Fruit fly (Drosophila melanogaster): ENCODE data around the gene Cdk12.

The Cdk12 gene

DNA sequence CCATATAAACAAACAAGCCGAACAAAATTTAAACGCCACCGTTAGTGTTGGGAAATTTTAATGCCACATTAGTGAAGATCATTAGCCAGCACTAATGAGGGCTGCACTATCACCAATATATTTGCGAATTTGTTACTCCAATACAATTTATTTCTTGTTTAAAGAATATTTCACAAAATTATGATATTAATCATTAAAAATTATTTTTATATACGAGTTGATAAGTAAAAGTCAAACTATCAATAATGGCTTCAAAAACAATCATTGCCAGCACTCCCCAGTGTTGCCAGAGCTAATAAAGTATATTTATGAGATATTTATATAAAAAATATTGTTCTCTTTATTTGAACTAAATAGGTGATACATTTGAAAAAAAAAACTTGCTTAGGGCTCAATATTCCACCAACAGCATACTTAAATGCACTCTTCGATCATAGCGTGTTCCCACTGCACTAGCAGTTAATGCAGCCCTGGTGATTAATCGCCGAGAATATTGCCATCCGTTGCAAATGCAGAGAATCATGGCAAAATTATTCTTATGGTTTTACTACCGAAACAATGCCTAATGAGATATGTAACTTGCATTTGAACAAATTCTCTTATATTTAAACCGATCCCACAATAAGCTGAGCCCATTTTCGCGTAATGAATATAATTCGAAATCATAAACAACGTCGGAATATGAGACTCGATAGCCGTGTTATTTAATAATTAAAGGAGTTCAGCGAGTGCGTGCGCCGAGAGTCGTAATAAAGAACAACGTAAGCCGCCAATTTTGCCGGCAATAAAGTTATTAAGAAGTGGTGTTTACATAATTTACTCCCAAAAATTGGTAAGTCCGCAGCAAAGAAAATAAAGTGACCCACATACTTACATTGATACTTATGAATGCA is at the start of gene Cdk12, which contains the start of gene SAK (continued):
- TF ChIP-seq CG16863 (GFP tag; optimal IDR thresholded peaks at IDR 0.05), result peak; percentile 54
- TF ChIP-seq oc (tag; optimal IDR thresholded peaks at IDR 0.05), result peak; percentile 71
- TF ChIP-seq CG12769 (tag; optimal IDR thresholded peaks at IDR 0.05), result peak; percentile 72
- peak; percentile 81 for TF ChIP-seq CG17359 (tag; optimal IDR thresholded peaks at IDR 0.05)
- TF ChIP-seq CG7745 (tag; optimal IDR thresholded peaks at IDR 0.05), result peak; percentile 36
- TF ChIP-seq CG11456 (GFP tag; IDR thresholded peaks at IDR 0.05), result peak; percentile 88
- TF ChIP-seq Ravus (GFP tag; IDR thresholded peaks at IDR 0.05), result peak; percentile 47
- peak; percentile 67 for TF ChIP-seq wor (GFP tag; IDR thresholded peaks at IDR 0.05)
- TF ChIP-seq CG1603 (tag; optimal IDR thresholded peaks at IDR 0.05), result peak; percentile 33
- TF ChIP-seq tio (GFP tag; optimal IDR thresholded peaks at IDR 0.05), result peak; percentile 88
- peak; percentile 82 for TF ChIP-seq tap (tag; optimal IDR thresholded peaks at IDR 0.05)
- no peak for TF ChIP-seq zf30C (GFP tag; optimal IDR thresholded peaks at IDR 0.05)
- TF ChIP-seq Max (GFP tag; optimal IDR thresholded peaks at IDR 0.05), result peak; percentile 82
- peak; percentile 37 for TF ChIP-seq CG9797 (GFP tag; optimal IDR thresholded peaks at IDR 0.05)
- no peak for TF ChIP-seq Hey (tag; optimal IDR thresholded peaks at IDR 0.05)
- TF ChIP-seq CG34422 (GFP tag; IDR thresholded peaks at IDR 0.05), result peak; percentile 77
- peak; percentile 48 for TF ChIP-seq Dad (GFP tag; optimal IDR thresholded peaks at IDR 0.05)
- TF ChIP-seq HHEX (GFP tag; optimal IDR thresholded peaks at IDR 0.05), result peak; percentile 85
- TF ChIP-seq CG4404 (GFP tag; IDR thresholded peaks at IDR 0.05), result peak; percentile 75
- peak; percentile 97 for TF ChIP-seq ssp (GFP tag; IDR thresholded peaks at IDR 0.05)
- TF ChIP-seq CG1832 (GFP tag; optimal IDR thresholded peaks at IDR 0.05), result no peak
- peak; percentile 61 for TF ChIP-seq CG18011 (GFP tag; optimal IDR thresholded peaks at IDR 0.05)
- peak; percentile 92 for TF ChIP-seq CG30403 (GFP tag; optimal IDR thresholded peaks at IDR 0.05)
- TF ChIP-seq crc (GFP tag; optimal IDR thresholded peaks at IDR 0.05), result no peak
- no peak for TF ChIP-seq z (GFP tag; IDR thresholded peaks at IDR 0.05)
- peak; percentile 65 for TF ChIP-seq CG30431 (GFP tag; optimal IDR thresholded peaks at IDR 0.05)
- TF ChIP-seq row (GFP tag; IDR thresholded peaks at IDR 0.05), result peak; percentile 96
- TF ChIP-seq Dref (GFP tag; IDR thresholded peaks at IDR 0.05), result peak; percentile 50
- peak; percentile 87 for TF ChIP-seq so (GFP tag; IDR thresholded peaks at IDR 0.05)
- 0 out of 3 replicates have a peak, but pooled peaks have one; percentile 30 for TF ChIP-seq gce (GFP tag; IDR thresholded peaks at IDR 0.05)
- peak; percentile 52 for TF ChIP-seq amos (GFP tag; IDR thresholded peaks at IDR 0.05; ENCODE audit: partially characterized antibody)
- TF ChIP-seq NfI (GFP tag; optimal IDR thresholded peaks at IDR 0.05), result peak; percentile 80
- peak; percentile 77 for TF ChIP-seq CG12299 (tag; optimal IDR thresholded peaks at IDR 0.05)
- peak; percentile 47; the same call in 1 of the 2 replicates for TF ChIP-seq aop (GFP tag; IDR thresholded peaks at IDR 0.05)
- peak; percentile 64 for TF ChIP-seq Sry-β (GFP tag; optimal IDR thresholded peaks at IDR 0.05)
- TF ChIP-seq ac (GFP tag; optimal IDR thresholded peaks at IDR 0.05), result peak; percentile 5
- peak; percentile 95 for TF ChIP-seq CG10543 (GFP tag; optimal IDR thresholded peaks at IDR 0.05)
- peak; percentile 79 for TF ChIP-seq Aef1 (GFP tag; IDR thresholded peaks at IDR 0.05)
- peak; percentile 61 for TF ChIP-seq B-H1 (GFP tag; IDR thresholded peaks at IDR 0.05)
- peak in 1 of 2 experiments; percentile 71 for TF ChIP-seq insv (GFP tag; optimal IDR thresholded peaks at IDR 0.05)
- peak; percentile 29 for TF ChIP-seq Mes4 (GFP tag; optimal IDR thresholded peaks at IDR 0.05)
- TF ChIP-seq CG12659 (GFP tag; optimal IDR thresholded peaks at IDR 0.05), result peak; percentile 91
- TF ChIP-seq cwo (GFP tag; optimal IDR thresholded peaks at IDR 0.05), result peak; percentile 66
- TF ChIP-seq CG1792 (GFP tag; optimal IDR thresholded peaks at IDR 0.05), result peak; percentile 10
- peak; percentile 49 for TF ChIP-seq CG13624 (GFP tag; optimal IDR thresholded peaks at IDR 0.05)
- peak; percentile 83 for TF ChIP-seq CG4820 (GFP tag; optimal IDR thresholded peaks at IDR 0.05)
- peak; percentile 24 for TF ChIP-seq Atf-2 (GFP tag; optimal IDR thresholded peaks at IDR 0.05)
- TF ChIP-seq CG1647 (GFP tag; optimal IDR thresholded peaks at IDR 0.05), result peak; percentile 30
- TF ChIP-seq CG33557 (GFP tag; optimal IDR thresholded peaks at IDR 0.05), result peak; percentile 85

Measured in whole organism, embryonic.